Worm (Caenorhabditis elegans): ENCODE data around the gene pho-14.

pho-14 gene

DNA sequence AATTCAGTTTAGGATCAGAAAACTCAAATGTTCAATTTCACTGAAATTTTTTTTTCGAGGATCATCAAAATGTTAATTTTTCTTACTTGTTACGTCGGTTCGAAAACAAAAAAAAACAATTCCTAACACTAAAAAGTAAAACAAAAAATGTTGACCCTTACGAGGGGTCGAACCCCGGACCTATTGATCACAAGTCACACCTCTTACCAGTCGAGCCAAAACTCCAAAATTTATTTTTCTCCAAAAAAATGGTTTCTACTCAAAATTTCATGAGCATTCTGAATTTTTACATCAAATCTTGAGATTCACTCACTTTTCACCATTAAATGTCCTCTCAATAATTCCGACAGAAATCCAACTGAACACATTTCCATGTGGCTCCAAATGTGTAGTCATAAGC lies 1.6 kb upstream of the pho-14 start:
- TF ChIP-seq peb-1 (tag; optimal IDR thresholded peaks at IDR 0.05) (no peak), nhr-12 (tag; optimal IDR thresholded peaks at IDR 0.05) (no peak), nhr-237 (tag; optimal IDR thresholded peaks at IDR 0.05) (no peak), mab-5 (tag; optimal IDR thresholded peaks at IDR 0.05) (no peak), lsy-2 (tag; optimal IDR thresholded peaks at IDR 0.05) (no peak), F13H6.1 (tag; optimal IDR thresholded peaks at IDR 0.05) (no peak), R02D3.7 (tag; optimal IDR thresholded peaks at IDR 0.05) (no peak), lin-13 (GFP tag; optimal IDR thresholded peaks at IDR 0.05) (no peak), nhr-23 (tag; optimal IDR thresholded peaks at IDR 0.05) (no peak), dmd-4 (tag; optimal IDR thresholded peaks at IDR 0.05) (no peak), ceh-16 (tag; optimal IDR thresholded peaks at IDR 0.05) (no peak), ztf-1 (GFP tag; conservative IDR thresholded peaks at IDR 0.05) (no peak), unc-55 (GFP tag; optimal IDR thresholded peaks at IDR 0.05) (no peak)

DNA sequence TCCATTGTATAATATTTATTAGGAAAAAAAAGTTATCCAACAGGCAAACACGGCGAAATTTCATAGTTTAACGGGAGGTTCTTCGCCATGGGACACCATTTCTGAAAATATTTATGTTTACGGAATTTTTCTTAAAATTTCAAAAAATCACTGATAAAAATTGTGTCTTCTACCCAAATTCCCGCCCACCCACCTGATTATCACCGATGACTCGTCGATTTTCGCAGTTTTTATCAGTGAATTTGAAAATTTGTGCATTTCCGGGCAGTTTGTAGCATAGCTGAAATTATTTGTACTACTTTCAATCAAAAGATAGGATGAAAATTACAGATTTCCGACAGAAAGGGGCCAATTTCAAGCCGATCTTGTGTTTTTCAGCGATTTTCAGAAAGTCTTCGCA lies 794 bp upstream of the pho-14 start:
- TF ChIP-seq C34F6.9 (tag; optimal IDR thresholded peaks at IDR 0.05): no peak
- TF ChIP-seq nhr-21 (tag; optimal IDR thresholded peaks at IDR 0.05): no peak
- no peak for TF ChIP-seq dmd-4 (tag; optimal IDR thresholded peaks at IDR 0.05)
- TF ChIP-seq mbf-1 (tag; optimal IDR thresholded peaks at IDR 0.05): no peak
- peak; percentile 75 for TF ChIP-seq fos-1 (tag; optimal IDR thresholded peaks at IDR 0.05)
- TF ChIP-seq ama-1 (optimal IDR thresholded peaks at IDR 0.05): no peak

- TF ChIP-seq nhr-10 (tag; optimal IDR thresholded peaks at IDR 0.05) (no peak), elt-1 (tag; optimal IDR thresholded peaks at IDR 0.05) (no peak)
These were observed 8.9 kb downstream of the pho-14 start, which contains the start of gene snf-3 for ce11 chrII:1091706-1092105. Gene snf-3, plus strand, starts transcription at chrII:1092006.

DNA sequence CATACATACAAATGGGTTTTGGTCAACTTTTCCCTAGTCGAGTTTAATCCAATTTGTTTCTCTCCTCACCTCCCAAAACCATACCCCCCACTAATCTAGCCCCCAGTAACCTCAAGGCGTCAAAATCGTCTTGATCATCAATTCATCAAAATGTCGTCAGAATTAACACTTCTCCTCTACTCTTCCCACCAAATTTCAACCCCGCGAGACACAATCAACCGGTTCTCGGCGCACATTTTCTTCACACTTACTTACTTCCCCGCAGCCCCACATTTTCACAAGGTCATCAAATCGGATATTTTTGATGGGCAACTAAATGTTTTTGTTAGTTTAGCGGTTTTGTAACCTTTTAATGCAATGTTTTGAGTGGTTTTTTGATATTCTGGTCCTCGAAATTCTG lies 9.9 kb downstream of the pho-14 start:
- TF ChIP-seq nhr-25 (tag; optimal IDR thresholded peaks at IDR 0.05) (peak; percentile 59), aly-2 (tag; optimal IDR thresholded peaks at IDR 0.05) (no peak), unc-55 (GFP tag; optimal IDR thresholded peaks at IDR 0.05) (no peak), nhr-10 (tag; optimal IDR thresholded peaks at IDR 0.05) (no peak), R02D3.7 (tag; optimal IDR thresholded peaks at IDR 0.05) (no peak), alr-1 (tag; optimal IDR thresholded peaks at IDR 0.05) (no peak), nhr-129 (tag; optimal IDR thresholded peaks at IDR 0.05) (peak; percentile 10), egl-27 (tag; optimal IDR thresholded peaks at IDR 0.05) (no peak), blmp-1 (tag; optimal IDR thresholded peaks at IDR 0.05; ENCODE audit: insufficient read depth) (peak; percentile 0), crh-2 (tag; optimal IDR thresholded peaks at IDR 0.05) (no peak), snpc-4 (tag; optimal IDR thresholded peaks at IDR 0.05) (peak; percentile 33), mdl-1 (tag; optimal IDR thresholded peaks at IDR 0.05) (no peak), lin-11 (tag; optimal IDR thresholded peaks at IDR 0.05) (no peak), unc-39 (tag; optimal IDR thresholded peaks at IDR 0.05) (no peak), ztf-1 (GFP tag; conservative IDR thresholded peaks at IDR 0.05) (no peak), mab-5 (tag; optimal IDR thresholded peaks at IDR 0.05) (no peak)

DNA sequence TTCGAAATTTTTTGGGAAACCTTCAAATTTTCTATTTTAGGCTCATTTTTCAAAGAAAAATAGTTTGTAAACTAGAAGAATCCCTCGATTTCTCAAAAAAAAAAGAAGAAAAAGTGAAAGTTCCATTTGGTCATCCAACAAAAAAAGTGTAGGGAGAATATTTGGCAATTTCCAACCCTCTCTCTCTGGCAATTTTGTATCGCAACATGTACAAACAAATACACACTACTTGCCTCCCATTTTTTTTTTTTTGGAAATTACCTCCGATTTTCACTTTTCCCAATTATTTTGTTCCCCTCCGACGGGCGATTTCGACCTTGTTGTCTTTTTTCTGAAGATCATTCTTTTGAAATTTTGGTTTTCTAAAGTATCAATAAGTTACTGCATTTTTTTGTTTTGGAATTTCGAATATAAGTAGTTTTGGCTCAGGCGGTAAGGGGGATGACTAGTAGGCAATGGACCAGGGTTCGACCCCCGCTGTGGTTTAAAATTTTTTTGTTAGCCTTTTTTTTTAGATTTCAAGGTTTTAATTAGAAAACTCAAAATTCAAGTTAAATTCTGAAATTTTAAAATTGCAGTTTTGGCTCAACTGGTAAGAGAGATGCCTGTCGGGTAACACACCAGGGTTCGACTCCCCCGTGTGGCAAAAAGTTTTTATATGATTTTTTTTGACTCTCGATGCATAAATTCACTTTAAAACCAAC lies 11.9 kb downstream of the pho-14 start:
- no peak for TF ChIP-seq sem-4 (tag; optimal IDR thresholded peaks at IDR 0.05)
- peak; percentile 2 for TF ChIP-seq F13H6.1 (tag; optimal IDR thresholded peaks at IDR 0.05)
- TF ChIP-seq nhr-25 (tag; optimal IDR thresholded peaks at IDR 0.05): peak; percentile 67
- TF ChIP-seq blmp-1 (tag; optimal IDR thresholded peaks at IDR 0.05; ENCODE audit: insufficient read depth): peak; percentile 51

- TF ChIP-seq ama-1 (optimal IDR thresholded peaks at IDR 0.05) (no peak), zag-1 (tag; optimal IDR thresholded peaks at IDR 0.05) (no peak), nhr-129 (tag; optimal IDR thresholded peaks at IDR 0.05) (no peak), dmd-4 (tag; optimal IDR thresholded peaks at IDR 0.05) (no peak), nhr-11 (tag; optimal IDR thresholded peaks at IDR 0.05) (no peak), sem-4 (tag; optimal IDR thresholded peaks at IDR 0.05) (no peak), mdl-1 (tag; optimal IDR thresholded peaks at IDR 0.05) (peak in 1 of 2 experiments; percentile 11), nhr-25 (tag; optimal IDR thresholded peaks at IDR 0.05) (peak; percentile 26), lin-13 (GFP tag; optimal IDR thresholded peaks at IDR 0.05) (no peak), ztf-11 (tag; optimal IDR thresholded peaks at IDR 0.05) (no peak), gmeb-1 (tag; optimal IDR thresholded peaks at IDR 0.05) (no peak), mbf-1 (tag; optimal IDR thresholded peaks at IDR 0.05) (no peak), lin-11 (tag; optimal IDR thresholded peaks at IDR 0.05) (no peak), crh-2 (tag; optimal IDR thresholded peaks at IDR 0.05) (no peak), sma-9 (GFP tag; optimal IDR thresholded peaks at IDR 0.05) (peak; percentile 3), sma-9 (tag; optimal IDR thresholded peaks at IDR 0.05) (no peak), nhr-237 (tag; optimal IDR thresholded peaks at IDR 0.05) (no peak), unc-55 (GFP tag; optimal IDR thresholded peaks at IDR 0.05) (no peak), Y55F3AM.14 (GFP tag; optimal IDR thresholded peaks at IDR 0.05) (no peak), nhr-6 (tag; optimal IDR thresholded peaks at IDR 0.05) (no peak), nhr-12 (tag; optimal IDR thresholded peaks at IDR 0.05) (no peak), skn-1 (tag; optimal IDR thresholded peaks at IDR 0.05) (no peak), aly-2 (tag; optimal IDR thresholded peaks at IDR 0.05) (no peak), snpc-4 (tag; optimal IDR thresholded peaks at IDR 0.05) (no peak), elt-3 (tag; optimal IDR thresholded peaks at IDR 0.05) (no peak), fos-1 (tag; optimal IDR thresholded peaks at IDR 0.05) (no peak)
These were observed 14.1 kb downstream of the pho-14 start for ce11 chrII:1086479-1086878.
